Worm (Caenorhabditis elegans) whole organism, mixed stage, embryonic: ENCODE results near the gene F17E9.2.

Experiments used
- hlh-1 ChIP-seq: fragments of 150-350 bp; optimal IDR thresholded peaks from 2 replicates; lab custom pipeline; 2014; ENCODE audit warnings: missing biosample characterization, missing genetic modification reagents, missing genetic modification characterization
- nhr-12 ChIP-seq: fragments of 150-350 bp; optimal IDR thresholded peaks from 2 replicates; lab custom pipeline; 2014; ENCODE audit warnings: missing biosample characterization, missing genetic modification characterization
- nhr-76 ChIP-seq: sonication (generic microtip); optimal IDR thresholded peaks from 2 replicates; lab custom pipeline; 2017; ENCODE audit warnings: missing biosample characterization, missing genetic modification characterization
- unc-62 ChIP-seq: fragments of 150-350 bp; optimal IDR thresholded peaks from 2 replicates; lab custom pipeline; 2014; ENCODE audit warnings: missing biosample characterization, missing genetic modification reagents, missing genetic modification characterization
- zip-8 ChIP-seq: fragments of 150-350 bp; optimal IDR thresholded peaks from 2 replicates; lab custom pipeline; 2014; ENCODE audit warnings: missing biosample characterization, missing genetic modification characterization
- ztf-11 ChIP-seq: fragments of 150-350 bp; optimal IDR thresholded peaks from 2 replicates; lab custom pipeline; 2014; ENCODE audit warnings: missing biosample characterization, missing genetic modification characterization

DNA sequence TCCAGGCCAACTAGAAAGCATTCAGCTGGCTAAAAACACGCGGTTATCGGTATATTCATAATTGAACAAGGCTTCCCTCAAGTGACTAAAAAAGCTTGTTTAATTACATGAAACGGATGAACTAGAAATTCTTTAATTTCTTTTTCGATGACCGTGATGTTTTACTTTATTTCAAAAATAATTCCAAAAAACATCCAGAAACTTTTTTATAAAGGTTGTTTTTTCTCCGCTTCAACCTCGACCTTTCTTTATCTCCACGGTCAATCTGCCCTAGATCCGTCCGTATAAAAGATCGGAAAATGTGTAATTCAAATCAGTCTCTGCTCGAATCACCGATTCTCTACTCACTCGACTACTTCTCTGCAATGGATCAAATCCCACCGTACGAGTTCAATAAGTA is 10.2 kb upstream of the F17E9.2 start, which contains the start of gene F17E9.5:
- TF ChIP-seq nhr-76 (tag; lab: Kevin White, UChicago) (no peak), ztf-11 (tag; lab: Kevin White, UChicago) (no peak), zip-8 (no peak), hlh-1 (tag; lab: Kevin White, UChicago) (no peak), unc-62 (GFP tag; lab: Kevin White, UChicago) (no peak), nhr-12 (tag; lab: Kevin White, UChicago) (no peak)
